Worm (Caenorhabditis elegans) whole organism, late embryonic: ENCODE measurements around the gene C09F5.3.

Experiments used
- F13H6.1 ChIP-seq: sonication (generic microtip); optimal IDR thresholded peaks from 2 replicates; lab custom pipeline; 2016; ENCODE audit warnings: missing genetic modification characterization, missing compliant biosample characterization
- ahr-1 ChIP-seq: sonication (generic microtip); optimal IDR thresholded peaks from 2 replicates; lab custom pipeline; 2016; ENCODE audit warnings: missing genetic modification characterization, missing compliant biosample characterization
- ceh-31 ChIP-seq: sonication (generic microtip); optimal IDR thresholded peaks from 2 replicates; lab custom pipeline; 2016; ENCODE audit warnings: missing genetic modification characterization, missing compliant biosample characterization
- ttx-3 ChIP-seq: sonication (generic microtip); optimal IDR thresholded peaks from 2 replicates; lab custom pipeline; 2016; ENCODE audit warnings: missing genetic modification reagents, missing genetic modification characterization, missing compliant biosample characterization

ce11 chrIII:617467-617866 lies 47.6 kb downstream of the C09F5.3 start, which contains the start of gene T19C3.2:
- TF ChIP-seq ahr-1 (tag; lab: Kevin White, UChicago) (no peak), ceh-31 (tag; lab: Kevin White, UChicago) (no peak), F13H6.1 (tag; lab: Kevin White, UChicago) (no peak), ttx-3 (tag; lab: Kevin White, UChicago) (no peak)
